Fruit fly (Drosophila melanogaster): ENCODE data around the gene CG1999.

CG1999 gene

dm6 chrX:7358496-7358895, at the start of gene CG1999:
Gene CG1999, plus strand, starts transcription at chrX:7358796.
- TF ChIP-seq Ets98B (GFP tag; IDR thresholded peaks at IDR 0.05) (no peak), EcR (GFP tag; optimal IDR thresholded peaks at IDR 0.05) (no peak), gl (tag; optimal IDR thresholded peaks at IDR 0.05) (no peak), Pif1A (GFP tag; optimal IDR thresholded peaks at IDR 0.05) (no peak), CG10348 (GFP tag; IDR thresholded peaks at IDR 0.05) (no peak), CG8301 (tag; optimal IDR thresholded peaks at IDR 0.05) (no peak), CG34367 (tag; optimal IDR thresholded peaks at IDR 0.05) (no peak), Snoo (tag; optimal IDR thresholded peaks at IDR 0.05) (no peak), CG4496 (GFP tag; IDR thresholded peaks at IDR 0.05) (no peak), CG15710 (tag; optimal IDR thresholded peaks at IDR 0.05) (no peak), fd96Ca (GFP tag; IDR thresholded peaks at IDR 0.05) (no peak), Pif1B (GFP tag; optimal IDR thresholded peaks at IDR 0.05) (no peak), CG12605 (GFP tag; IDR thresholded peaks at IDR 0.05) (no peak), CG32121 (GFP tag; IDR thresholded peaks at IDR 0.05) (no peak), CG8159 (tag; optimal IDR thresholded peaks at IDR 0.05) (no peak), CG9948 (tag; optimal IDR thresholded peaks at IDR 0.05) (no peak), CG13204 (GFP tag; optimal IDR thresholded peaks at IDR 0.05) (no peak), D1 (tag; optimal IDR thresholded peaks at IDR 0.05) (no peak)

- TF ChIP-seq CG17806 (tag; optimal IDR thresholded peaks at IDR 0.05), result peak; percentile 21
- TF ChIP-seq Pif1B (GFP tag; optimal IDR thresholded peaks at IDR 0.05), result no peak
- peak; percentile 43 for TF ChIP-seq CG14655 (GFP tag; optimal IDR thresholded peaks at IDR 0.05)
- no peak for TF ChIP-seq gl (tag; optimal IDR thresholded peaks at IDR 0.05)
- TF ChIP-seq Snoo (tag; optimal IDR thresholded peaks at IDR 0.05), result no peak
- no peak for TF ChIP-seq D1 (tag; optimal IDR thresholded peaks at IDR 0.05)
- TF ChIP-seq Pif1A (GFP tag; optimal IDR thresholded peaks at IDR 0.05), result no peak
- TF ChIP-seq CG9948 (tag; optimal IDR thresholded peaks at IDR 0.05), result peak; percentile 8
- TF ChIP-seq Ets98B (GFP tag; IDR thresholded peaks at IDR 0.05), result peak; percentile 57
- TF ChIP-seq CG8159 (tag; optimal IDR thresholded peaks at IDR 0.05), result no peak
- peak; percentile 45 for TF ChIP-seq CG8301 (tag; optimal IDR thresholded peaks at IDR 0.05)
- TF ChIP-seq CG10348 (GFP tag; IDR thresholded peaks at IDR 0.05), result no peak
- no peak for TF ChIP-seq rn (GFP tag; IDR thresholded peaks at IDR 0.05)
- no peak for TF ChIP-seq CG34367 (tag; optimal IDR thresholded peaks at IDR 0.05)
- TF ChIP-seq EcR (GFP tag; optimal IDR thresholded peaks at IDR 0.05), result no peak
- peak; percentile 67 for TF ChIP-seq CG32121 (GFP tag; IDR thresholded peaks at IDR 0.05)
- TF ChIP-seq CG12605 (GFP tag; IDR thresholded peaks at IDR 0.05), result no peak; the same call in 1 of the 2 replicates
- peak; percentile 75 for TF ChIP-seq fd96Ca (GFP tag; IDR thresholded peaks at IDR 0.05)
- no peak for TF ChIP-seq CG15710 (tag; optimal IDR thresholded peaks at IDR 0.05)
- no peak for TF ChIP-seq CG13204 (GFP tag; optimal IDR thresholded peaks at IDR 0.05)
- TF ChIP-seq CG4496 (GFP tag; IDR thresholded peaks at IDR 0.05), result peak; percentile 61; the same call in 2 of the 3 replicates
These were observed 46.2 kb upstream of the CG1999 start for dm6 chrX:7312406-7312805.

dm6 chrX:7315925-7316650, 42.5 kb upstream of the CG1999 start:
- TF ChIP-seq CG10348 (GFP tag; IDR thresholded peaks at IDR 0.05) (no peak), CG13204 (GFP tag; optimal IDR thresholded peaks at IDR 0.05) (no peak), Ets98B (GFP tag; IDR thresholded peaks at IDR 0.05) (no peak), CG17806 (tag; optimal IDR thresholded peaks at IDR 0.05) (no peak), fd96Ca (GFP tag; IDR thresholded peaks at IDR 0.05) (no peak), CG14655 (GFP tag; optimal IDR thresholded peaks at IDR 0.05) (no peak), CG15710 (tag; optimal IDR thresholded peaks at IDR 0.05) (no peak), CG12605 (GFP tag; IDR thresholded peaks at IDR 0.05) (no peak), CG8159 (tag; optimal IDR thresholded peaks at IDR 0.05) (no peak), EcR (GFP tag; optimal IDR thresholded peaks at IDR 0.05) (no peak), CG8301 (tag; optimal IDR thresholded peaks at IDR 0.05) (no peak), Pif1B (GFP tag; optimal IDR thresholded peaks at IDR 0.05) (no peak)

- TF ChIP-seq CG9948 (tag; optimal IDR thresholded peaks at IDR 0.05) (no peak), D1 (tag; optimal IDR thresholded peaks at IDR 0.05) (no peak), Snoo (tag; optimal IDR thresholded peaks at IDR 0.05) (no peak), fd96Ca (GFP tag; IDR thresholded peaks at IDR 0.05) (no peak), rn (GFP tag; IDR thresholded peaks at IDR 0.05) (no peak), gl (tag; optimal IDR thresholded peaks at IDR 0.05) (no peak), Pif1A (GFP tag; optimal IDR thresholded peaks at IDR 0.05) (no peak), Ets98B (GFP tag; IDR thresholded peaks at IDR 0.05) (no peak), CG10348 (GFP tag; IDR thresholded peaks at IDR 0.05) (no peak), EcR (GFP tag; optimal IDR thresholded peaks at IDR 0.05) (no peak), Pif1B (GFP tag; optimal IDR thresholded peaks at IDR 0.05) (no peak), CG13204 (GFP tag; optimal IDR thresholded peaks at IDR 0.05) (no peak), CG8301 (tag; optimal IDR thresholded peaks at IDR 0.05) (no peak), CG14655 (GFP tag; optimal IDR thresholded peaks at IDR 0.05) (no peak), CG4496 (GFP tag; IDR thresholded peaks at IDR 0.05) (no peak), CG32121 (GFP tag; IDR thresholded peaks at IDR 0.05) (no peak), CG8159 (tag; optimal IDR thresholded peaks at IDR 0.05) (no peak)
These were observed 41.1 kb upstream of the CG1999 start for dm6 chrX:7317214-7318210.

- TF ChIP-seq CG8301 (tag; optimal IDR thresholded peaks at IDR 0.05) (no peak), CG9948 (tag; optimal IDR thresholded peaks at IDR 0.05) (no peak), Pif1B (GFP tag; optimal IDR thresholded peaks at IDR 0.05) (no peak), CG15710 (tag; optimal IDR thresholded peaks at IDR 0.05) (no peak), rn (GFP tag; IDR thresholded peaks at IDR 0.05) (no peak), Pif1A (GFP tag; optimal IDR thresholded peaks at IDR 0.05) (no peak), EcR (GFP tag; optimal IDR thresholded peaks at IDR 0.05) (no peak), CG8159 (tag; optimal IDR thresholded peaks at IDR 0.05) (no peak), CG4496 (GFP tag; IDR thresholded peaks at IDR 0.05) (no peak), gl (tag; optimal IDR thresholded peaks at IDR 0.05) (no peak), CG34367 (tag; optimal IDR thresholded peaks at IDR 0.05) (no peak), CG10348 (GFP tag; IDR thresholded peaks at IDR 0.05) (no peak), Ets98B (GFP tag; IDR thresholded peaks at IDR 0.05) (no peak), Snoo (tag; optimal IDR thresholded peaks at IDR 0.05) (no peak), CG12605 (GFP tag; IDR thresholded peaks at IDR 0.05) (no peak), CG14655 (GFP tag; optimal IDR thresholded peaks at IDR 0.05) (no peak), CG32121 (GFP tag; IDR thresholded peaks at IDR 0.05) (no peak), CG13204 (GFP tag; optimal IDR thresholded peaks at IDR 0.05) (no peak)
These were observed 40.1 kb upstream of the CG1999 start for dm6 chrX:7318464-7318863.
